Fruit fly (Drosophila melanogaster) whole organism, larva: ENCODE measurements around the gene Tpr2.

Experiments
- noc ChIP-seq: fragments of 200-800 bp; sonication (Bioruptor generic); optimal IDR thresholded peaks from 3 replicates; lab custom pipeline; 2019; ENCODE audit warnings: missing biosample characterization, mild to moderate bottlenecking, missing genetic modification characterization, moderate library complexity

The Tpr2 gene

DNA sequence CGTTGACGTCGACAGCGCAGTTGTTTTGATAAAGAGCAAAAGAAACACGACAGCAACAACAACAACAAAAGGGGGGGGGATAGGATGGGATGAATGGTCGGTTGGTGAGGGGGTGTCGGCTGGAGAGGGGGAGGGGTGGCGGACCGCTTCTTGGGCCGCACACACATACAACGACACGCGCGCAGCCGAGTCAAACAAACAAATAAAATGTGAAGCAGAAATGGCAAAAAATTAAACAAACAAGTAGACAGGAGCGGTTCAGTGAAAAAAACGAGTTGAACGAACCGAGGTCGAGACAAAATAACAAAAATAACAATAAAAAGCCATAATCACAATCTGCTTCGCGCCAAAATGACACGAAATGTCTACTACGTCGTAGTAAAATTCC is 42.0 kb downstream of the Tpr2 start:
- no peak for TF ChIP-seq noc (tag; lab: Kevin White, UChicago)

DNA sequence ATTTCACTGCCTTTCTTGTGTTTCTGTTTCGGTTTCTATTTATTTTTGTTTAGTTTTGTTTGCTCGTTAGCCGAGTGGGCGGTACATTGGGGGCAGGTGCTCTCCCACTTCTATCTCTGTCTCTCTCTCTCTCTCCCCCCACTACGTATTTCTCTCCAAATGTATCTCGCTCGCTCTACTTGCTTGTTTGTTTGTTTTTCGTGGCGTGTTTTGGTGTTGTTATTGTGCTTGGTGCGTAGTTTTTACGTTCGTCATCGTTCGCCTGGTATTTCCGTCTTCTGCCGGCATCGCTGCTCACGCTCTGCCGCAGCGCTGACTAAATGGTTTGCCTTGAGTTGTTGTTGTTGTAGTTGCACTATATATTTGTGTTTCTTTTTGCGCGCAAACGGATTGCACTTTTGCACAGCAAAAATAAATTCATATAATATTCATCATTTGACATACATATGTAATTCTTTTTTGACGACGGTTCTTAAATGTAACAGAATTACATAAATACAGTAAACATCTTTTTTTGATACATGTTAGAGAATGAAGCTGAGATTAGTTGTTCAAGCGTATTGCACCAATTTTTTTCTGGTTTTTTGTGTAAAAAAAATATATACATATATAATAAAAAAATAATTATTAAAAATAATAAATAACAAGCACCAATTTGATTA is 43.0 kb downstream of the Tpr2 start:
- TF ChIP-seq noc (tag; lab: Kevin White, UChicago), result peak; percentile 41

DNA sequence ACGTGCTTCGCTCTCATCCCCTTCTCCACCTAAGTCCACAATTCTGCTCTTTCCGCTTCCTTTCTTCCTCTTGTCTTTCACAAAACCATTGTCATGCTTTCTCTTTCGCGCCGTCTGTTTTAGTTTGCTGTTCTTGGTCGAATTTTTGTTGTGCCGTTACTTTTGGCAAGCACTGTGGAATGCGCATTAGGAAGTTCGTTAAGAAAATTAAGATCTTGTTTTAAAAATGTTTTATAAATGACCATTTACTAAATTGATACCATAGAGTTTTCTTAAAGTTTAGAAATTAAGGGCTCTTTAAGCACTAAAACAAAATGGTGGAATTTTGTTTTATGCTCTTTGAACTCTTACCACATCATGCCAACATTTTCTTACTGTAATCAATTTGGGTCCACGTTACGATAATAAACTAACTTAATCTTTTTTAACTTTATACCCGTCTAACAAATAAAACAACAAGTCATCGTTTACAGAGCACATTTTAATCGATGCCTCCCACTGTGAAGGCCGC is 43.8 kb downstream of the Tpr2 start:
- peak; percentile 88 for TF ChIP-seq noc (tag; lab: Kevin White, UChicago)

DNA sequence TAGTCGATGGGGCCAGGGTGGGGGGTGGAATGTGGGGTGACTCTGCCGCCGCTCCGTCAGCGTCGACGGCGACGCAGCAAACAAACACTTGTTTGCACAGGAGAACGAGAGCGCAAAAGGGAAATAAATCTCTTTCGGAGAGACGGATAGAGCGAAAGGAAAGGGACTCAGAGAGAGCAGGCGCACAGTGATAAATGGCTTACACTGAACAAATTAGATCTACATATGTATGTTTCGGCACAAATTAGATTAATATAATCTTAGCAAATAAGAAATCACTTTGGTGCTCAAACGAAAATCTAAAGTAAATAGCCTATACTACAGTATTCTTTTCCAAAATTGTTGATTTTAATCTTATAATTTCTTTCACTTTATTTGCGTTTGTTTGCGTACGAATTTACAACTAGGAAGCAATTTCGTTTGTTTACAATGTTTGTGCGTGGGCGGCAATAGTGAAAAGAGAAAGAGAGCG is 44.4 kb downstream of the Tpr2 start:
- peak; percentile 66 for TF ChIP-seq noc (tag; lab: Kevin White, UChicago)

DNA sequence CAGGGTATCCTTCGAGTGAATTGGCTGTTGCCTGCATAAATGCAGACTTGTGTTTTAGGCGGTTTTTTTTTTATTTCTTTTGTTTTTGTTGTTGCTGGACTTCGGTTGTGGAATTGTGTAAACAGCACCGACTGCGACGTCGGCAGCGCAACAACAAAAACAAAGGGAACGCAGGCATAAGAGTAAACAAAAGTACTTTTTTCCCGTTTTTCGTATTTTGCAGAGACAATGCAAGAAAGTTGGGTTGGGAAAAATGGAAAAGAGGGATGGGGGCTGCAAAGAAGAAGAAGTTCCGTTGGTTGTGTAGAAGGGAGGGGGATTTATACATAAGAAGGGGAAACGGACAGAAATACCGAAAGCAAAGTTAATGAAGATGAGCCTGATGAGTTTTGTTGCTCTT is 45.2 kb downstream of the Tpr2 start:
- TF ChIP-seq noc (tag; lab: Kevin White, UChicago), result no peak

DNA sequence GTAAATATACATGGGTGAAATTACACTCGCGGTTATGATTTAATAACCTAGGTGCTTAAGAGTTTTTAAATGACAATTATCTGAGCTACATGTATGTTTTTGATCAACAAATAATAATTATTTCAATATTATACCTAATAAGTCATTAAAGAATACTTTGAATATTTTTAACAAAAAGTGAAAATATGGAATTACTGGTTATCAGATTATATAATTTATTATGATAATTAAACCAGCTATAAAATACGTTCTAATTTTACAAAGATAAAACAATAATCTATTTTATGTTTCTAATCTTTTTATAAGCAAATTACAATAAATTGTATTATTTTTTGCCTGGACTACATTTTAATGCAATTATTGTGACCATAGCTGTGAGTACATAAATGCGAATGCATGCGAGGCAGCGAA is 45.7 kb downstream of the Tpr2 start:
- no peak for TF ChIP-seq noc (tag; lab: Kevin White, UChicago)

DNA sequence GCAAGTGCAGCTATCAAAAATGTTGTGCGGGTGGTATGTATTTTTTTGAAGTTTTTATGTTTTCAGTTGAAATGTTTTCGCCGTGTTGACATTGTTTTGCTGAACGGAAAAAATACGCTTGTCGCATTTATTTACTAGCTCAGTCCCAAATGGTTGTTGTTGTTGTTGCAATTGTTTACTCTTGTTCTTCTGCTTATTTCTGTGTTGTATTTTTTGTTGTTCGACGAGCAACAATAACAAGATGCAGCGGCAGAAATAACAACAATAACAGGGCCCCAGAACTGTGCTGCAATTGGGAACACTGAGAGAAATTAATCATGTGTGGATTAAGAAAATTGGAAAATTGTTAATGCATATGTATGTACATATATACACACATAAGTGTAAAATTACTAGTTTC is 46.8 kb downstream of the Tpr2 start:
- no peak for TF ChIP-seq noc (tag; lab: Kevin White, UChicago)

DNA sequence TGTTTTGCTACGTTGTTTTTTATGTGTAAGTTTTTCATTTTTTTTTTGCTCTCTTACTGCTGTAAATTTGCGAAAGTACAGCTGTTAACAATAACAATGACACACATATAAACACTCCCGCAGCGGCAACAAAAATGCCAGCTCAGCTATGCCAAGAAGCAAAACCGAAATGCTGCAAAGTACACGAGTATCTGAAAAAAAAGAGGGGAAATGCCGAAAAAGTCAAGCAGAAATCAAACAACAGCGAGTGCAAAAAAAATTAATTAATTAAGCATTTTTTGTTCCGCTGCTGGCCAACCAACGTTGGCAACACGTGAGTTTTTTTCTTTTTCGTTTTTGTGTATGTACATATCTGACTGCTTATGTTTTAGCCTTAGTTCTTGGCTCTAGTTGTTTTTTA is 47.6 kb downstream of the Tpr2 start:
- no peak for TF ChIP-seq noc (tag; lab: Kevin White, UChicago)

DNA sequence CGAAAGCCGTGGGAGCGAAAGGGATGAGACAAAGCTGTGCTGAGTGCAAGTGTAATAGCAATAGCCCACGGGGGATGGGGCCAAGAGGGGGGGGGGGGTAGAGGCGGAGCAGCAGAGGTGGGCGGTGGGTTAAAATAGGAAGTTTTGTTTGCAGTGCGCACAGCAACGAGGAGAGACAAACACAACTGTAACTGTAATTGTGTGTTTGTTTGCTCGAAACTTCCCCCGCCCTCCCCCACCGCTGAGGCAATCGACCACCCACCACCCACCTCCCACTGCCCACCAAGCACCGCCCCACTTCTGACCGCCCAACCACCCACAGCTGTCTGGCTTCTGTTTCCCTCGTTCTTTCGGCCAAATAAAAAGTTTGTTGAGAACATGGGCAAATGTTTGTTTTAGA is 49.4 kb downstream of the Tpr2 start:
- TF ChIP-seq noc (tag; lab: Kevin White, UChicago), result no peak

DNA sequence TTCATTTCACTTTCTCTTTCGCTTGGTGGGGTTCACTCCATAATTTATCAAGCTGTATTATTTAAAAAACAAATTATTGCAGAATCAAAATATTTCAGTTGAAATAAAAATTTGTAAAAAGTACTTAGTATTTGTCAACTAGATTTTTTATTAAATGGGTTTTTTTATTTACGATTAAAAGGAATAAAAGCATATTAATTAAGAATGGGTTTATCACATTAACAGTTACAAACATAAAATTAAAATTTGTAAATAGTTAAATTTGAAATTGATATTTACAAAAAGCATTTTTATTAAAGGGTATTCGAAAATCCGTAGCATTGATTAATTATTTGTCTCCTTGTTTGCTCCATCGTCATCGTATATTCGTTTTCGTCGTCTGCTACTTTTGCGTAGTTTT is 50.0 kb downstream of the Tpr2 start:
- no peak for TF ChIP-seq noc (tag; lab: Kevin White, UChicago)

DNA sequence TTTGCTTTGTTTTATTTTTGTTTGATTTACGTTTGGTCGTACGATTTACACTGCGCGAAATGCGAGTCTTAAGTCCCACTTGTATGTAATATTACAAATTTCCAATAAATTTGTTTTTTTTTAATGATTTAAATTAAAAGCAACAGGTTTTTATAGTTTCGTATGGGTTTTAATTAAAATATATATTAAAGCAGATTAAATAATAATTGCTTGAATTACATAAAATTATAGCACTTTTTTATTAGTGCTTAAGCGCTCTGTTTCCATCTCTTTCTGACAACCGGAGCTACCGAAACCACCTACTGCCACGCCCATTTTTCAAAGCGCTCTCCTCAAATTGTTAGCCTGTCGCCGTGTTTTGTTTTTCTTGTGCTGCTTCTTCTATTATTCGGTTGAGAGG is 50.4 kb downstream of the Tpr2 start:
- no peak for TF ChIP-seq noc (tag; lab: Kevin White, UChicago)

DNA sequence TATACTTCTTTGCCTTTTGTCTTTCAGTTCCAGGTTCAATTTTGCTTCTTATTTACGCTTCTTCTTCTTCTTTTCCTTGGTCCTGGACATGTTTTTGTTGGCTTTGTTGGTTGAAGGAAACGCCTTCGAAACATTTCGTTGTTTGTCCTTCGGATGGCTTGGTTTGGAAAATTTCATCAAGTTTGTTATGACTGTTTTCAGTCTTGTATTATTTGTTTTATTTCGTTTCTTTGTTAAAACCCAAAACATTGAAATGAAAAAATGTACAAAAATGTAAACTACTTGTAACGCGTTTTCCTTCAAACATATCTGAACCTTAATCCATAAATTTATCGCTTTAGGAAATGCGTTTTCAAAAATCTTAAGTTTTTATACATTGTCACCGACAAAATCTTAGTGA is 50.9 kb downstream of the Tpr2 start, which contains the start of gene CG31816:
Gene CG31816, plus strand, starts transcription at position 301 of the 400 bp plus-strand sequence.
- no peak for TF ChIP-seq noc (tag; lab: Kevin White, UChicago)

DNA sequence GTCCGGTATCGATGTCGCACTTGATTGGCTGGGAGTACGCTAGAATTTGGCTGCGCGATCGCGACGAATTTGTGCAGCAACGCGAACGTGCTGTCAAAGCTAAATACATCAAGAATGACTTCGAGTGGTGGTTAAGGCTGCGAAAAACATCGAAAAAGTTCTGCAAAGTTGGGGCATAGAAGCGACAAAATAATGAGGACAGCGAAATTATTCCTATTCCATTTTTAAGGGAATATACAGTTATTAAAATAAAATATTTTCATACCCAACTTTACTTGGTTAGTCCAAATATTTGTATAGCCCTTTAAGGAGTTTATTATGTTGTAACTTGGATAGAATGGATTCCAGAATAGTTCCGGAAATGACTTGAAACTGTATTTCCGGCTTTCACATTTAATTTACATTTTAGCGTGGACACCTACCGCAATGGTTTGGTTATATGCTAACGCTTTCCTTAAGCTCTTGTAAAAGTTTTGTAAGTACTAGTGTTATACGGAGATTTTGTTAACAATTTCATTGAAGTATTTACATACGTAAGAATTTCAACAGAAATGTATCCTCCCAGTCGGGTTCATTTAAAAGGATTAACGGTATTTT is 51.8 kb downstream of the Tpr2 start:
- no peak for TF ChIP-seq noc (tag; lab: Kevin White, UChicago)

DNA sequence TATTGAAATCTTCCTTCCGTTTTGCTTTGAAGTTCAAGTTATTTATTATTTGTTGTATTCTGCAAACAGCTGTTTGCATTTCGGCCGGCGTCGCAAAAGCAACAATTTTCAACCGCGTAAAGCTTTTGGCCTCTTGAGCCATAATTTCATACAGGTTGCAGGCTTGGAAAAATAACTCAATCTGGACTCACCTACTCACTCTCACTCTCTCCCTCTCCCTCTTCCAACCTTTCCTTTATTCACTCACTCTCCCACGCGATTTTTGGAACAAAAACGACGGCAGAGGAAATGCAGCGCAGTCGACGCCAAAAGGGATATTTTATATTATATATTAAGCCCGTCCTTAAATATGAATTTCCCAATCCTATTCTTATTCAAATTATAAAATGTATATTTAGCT is 52.6 kb downstream of the Tpr2 start:
- TF ChIP-seq noc (tag; lab: Kevin White, UChicago), result no peak

DNA sequence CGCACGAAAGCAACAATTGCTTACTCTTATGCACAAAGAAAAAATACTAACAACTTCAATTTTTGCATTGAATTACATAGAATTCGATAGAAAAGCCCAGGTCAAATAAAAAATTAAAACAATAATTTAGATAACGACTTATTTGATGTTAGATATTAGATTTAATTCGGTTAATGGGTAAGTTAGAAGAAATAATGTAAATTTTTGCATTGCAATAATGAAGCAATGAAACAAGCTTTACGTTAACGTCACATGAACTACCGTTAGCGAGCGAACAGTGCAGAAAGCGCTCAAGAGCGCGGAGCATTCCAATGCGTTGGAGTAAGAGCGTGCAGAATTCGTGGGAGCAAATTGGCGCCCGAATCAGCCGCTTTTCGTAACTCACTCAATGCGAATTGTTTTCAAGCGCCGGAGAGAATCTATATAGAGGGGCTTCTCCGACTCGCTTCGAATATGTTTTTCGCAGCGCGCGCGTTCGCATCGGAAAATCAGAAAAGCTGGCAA is 53.3 kb downstream of the Tpr2 start, which contains the start of gene mtgo:
Gene mtgo, plus strand, starts transcription at position 454 of the 504 bp plus-strand sequence.
- TF ChIP-seq noc (tag; lab: Kevin White, UChicago), result no peak

DNA sequence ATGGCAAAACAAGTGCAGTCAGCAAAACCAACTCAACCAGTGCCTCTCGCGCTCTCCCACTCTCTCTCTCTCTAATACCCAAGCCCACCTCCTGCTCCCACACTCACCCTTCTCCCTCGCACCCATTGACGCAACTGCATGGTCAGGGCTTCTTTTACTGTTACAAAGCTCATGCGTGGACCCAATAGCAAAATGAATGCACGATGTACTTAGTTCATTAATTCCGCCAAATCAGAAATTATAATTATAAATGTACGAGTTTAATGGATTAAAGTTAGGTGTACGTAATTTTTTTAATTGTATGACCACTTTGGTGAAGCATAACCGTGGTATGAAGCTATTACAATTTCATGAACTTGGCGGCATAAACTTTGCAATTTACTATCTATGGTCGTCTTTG is 54.4 kb downstream of the Tpr2 start:
- TF ChIP-seq noc (tag; lab: Kevin White, UChicago), result peak; percentile 30
